Worm (Caenorhabditis elegans): ENCODE measurements around the gene C40C9.3.

DNA sequence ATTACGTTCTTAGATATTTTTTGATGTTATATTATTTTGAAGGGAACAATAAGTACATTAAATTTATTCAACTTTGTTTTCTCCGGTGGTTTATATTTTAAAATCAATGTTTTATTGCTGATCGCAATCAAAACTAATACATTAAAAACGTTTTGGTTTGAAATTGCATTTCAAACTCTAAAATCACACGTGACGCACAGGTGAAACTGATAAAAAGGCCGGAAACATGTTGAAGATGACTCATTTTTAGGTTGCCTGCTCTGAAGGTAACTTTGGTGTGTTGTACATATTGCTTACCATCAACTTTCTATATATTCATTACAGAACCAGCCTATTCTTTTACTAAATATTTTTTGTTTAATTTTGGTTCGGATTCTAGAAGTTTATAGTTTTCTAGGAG is 38.3 kb downstream of the C40C9.3 start:
- TF ChIP-seq rnt-1 (tag; optimal IDR thresholded peaks at IDR 0.05) (no peak), nhr-11 (tag; optimal IDR thresholded peaks at IDR 0.05) (no peak), dpl-1 (GFP tag; optimal IDR thresholded peaks at IDR 0.05) (no peak), ceh-82 (tag; optimal IDR thresholded peaks at IDR 0.05) (no peak), fkh-10 (GFP tag; optimal IDR thresholded peaks at IDR 0.05) (no peak)
